Worm (Caenorhabditis elegans): Measurements from ENCODE around the gene Y38H6C.15.

ce11 chrV:20544610-20545009 is 8.5 kb upstream of the Y38H6C.15 start:
- TF ChIP-seq T22C8.4 (GFP tag; IDR thresholded peaks at IDR 0.05) (no peak), med-1 (GFP tag; optimal IDR thresholded peaks at IDR 0.05; ENCODE audit: insufficient read depth) (no peak), tab-1 (GFP tag; IDR thresholded peaks at IDR 0.05) (no peak), cog-1 (tag; optimal IDR thresholded peaks at IDR 0.05) (no peak), ztf-29 (GFP tag; IDR thresholded peaks at IDR 0.05) (no peak), flt-1 (GFP tag; IDR thresholded peaks at IDR 0.05) (no peak), ref-1 (GFP tag; conservative IDR thresholded peaks at IDR 0.05) (no peak), klf-2 (GFP tag; conservative IDR thresholded peaks at IDR 0.05) (no peak)
